Worm (Caenorhabditis elegans) whole organism, young adult: ENCODE measurements around the gene T01H3.3.

Experiments used
- D2030.7 ChIP-seq: fragments of 200-800 bp; sonication (Bioruptor generic); IDR thresholded peaks from 2 replicates; pipeline ENCODE4 v1.3.6; 2022; ENCODE audit warnings: missing genetic modification reagents, missing genetic modification characterization, missing compliant biosample characterization
- F33H1.4 ChIP-seq: fragments of 200-800 bp; sonication (Bioruptor generic); IDR thresholded peaks from 2 replicates; pipeline ENCODE4 v1.3.6; 2022; ENCODE audit warnings: missing genetic modification reagents, missing genetic modification characterization, missing compliant biosample characterization
- F55B11.4 ChIP-seq: sonication (generic microtip); optimal IDR thresholded peaks from 2 replicates; lab custom pipeline; 2016; ENCODE audit warnings: missing compliant biosample characterization, missing genetic modification characterization, borderline replicate concordance; ENCODE audit not compliant: insufficient read depth
- F57C9.4 ChIP-seq: sonication (generic microtip); optimal IDR thresholded peaks from 2 replicates; lab custom pipeline; 2017; ENCODE audit warnings: mild to moderate bottlenecking, missing genetic modification characterization, missing compliant biosample characterization
- T07F8.4 ChIP-seq: sonication (generic microtip); optimal IDR thresholded peaks from 2 replicates; lab custom pipeline; 2016; ENCODE audit warnings: mild to moderate bottlenecking, missing genetic modification characterization, moderate library complexity, missing compliant biosample characterization
- Y53F4B.3 ChIP-seq: fragments of 200-800 bp; sonication (Bioruptor generic); IDR thresholded peaks from 2 replicates; pipeline ENCODE4 v1.3.6; 2022; ENCODE audit warnings: missing genetic modification reagents, missing genetic modification characterization, missing compliant biosample characterization
- ZK185.1 ChIP-seq: sonication (generic microtip); optimal IDR thresholded peaks from 2 replicates; lab custom pipeline; 2016; ENCODE audit warnings: mild to moderate bottlenecking, missing genetic modification characterization, missing compliant biosample characterization; ENCODE audit not compliant: poor library complexity, severe bottlenecking
- ceh-40 ChIP-seq: fragments of 200-800 bp; sonication (Bioruptor generic); IDR thresholded peaks from 2 replicates; pipeline ENCODE4 v1.3.6; 2022; ENCODE audit warnings: missing genetic modification characterization, missing compliant biosample characterization
- ceh-58 ChIP-seq: fragments of 200-800 bp; sonication (Bioruptor generic); IDR thresholded peaks from 2 replicates; pipeline ENCODE4 v1.3.6; 2022; ENCODE audit warnings: missing genetic modification characterization, missing compliant biosample characterization
- die-1 ChIP-seq: sonication (generic microtip); optimal IDR thresholded peaks from 2 replicates; lab custom pipeline; 2016; ENCODE audit warnings: missing genotype, mild to moderate bottlenecking, missing genetic modification characterization, missing compliant biosample characterization
- egrh-3 ChIP-seq: fragments of 200-800 bp; sonication (Bioruptor generic); IDR thresholded peaks from 2 replicates; pipeline ENCODE4 v1.3.6; 2022; ENCODE audit warnings: missing genetic modification reagents, missing genetic modification characterization, missing compliant biosample characterization
- ekl-4 ChIP-seq: fragments of 200-800 bp; sonication (Bioruptor generic); IDR thresholded peaks from 2 replicates; pipeline ENCODE4 v1.3.6; 2022; ENCODE audit warnings: missing genetic modification reagents, missing genetic modification characterization, missing compliant biosample characterization
- gei-17 ChIP-seq: fragments of 200-800 bp; sonication (Bioruptor generic); optimal IDR thresholded peaks from 2 replicates; lab custom pipeline; 2018; ENCODE audit warnings: mild to moderate bottlenecking, missing genetic modification characterization, missing compliant biosample characterization
- him-1 ChIP-seq: sonication (generic microtip); optimal IDR thresholded peaks from 2 replicates; lab custom pipeline; 2016; ENCODE audit warnings: missing genotype, missing genetic modification reagents, missing genetic modification characterization, missing compliant biosample characterization
- hmg-1.2 ChIP-seq: fragments of 200-800 bp; sonication (Bioruptor generic); IDR thresholded peaks from 2 replicates; pipeline ENCODE4 v1.3.6; 2022; ENCODE audit warnings: missing genetic modification reagents, missing genetic modification characterization, missing compliant biosample characterization
- hmg-20 ChIP-seq: fragments of 200-800 bp; sonication (Bioruptor generic); IDR thresholded peaks from 2 replicates; pipeline ENCODE4 v1.3.6; 2022; ENCODE audit warnings: missing genetic modification reagents, missing genetic modification characterization, missing compliant biosample characterization
- hsf-1 ChIP-seq: fragments of 200-800 bp; sonication (Bioruptor generic); IDR thresholded peaks from 2 replicates; pipeline ENCODE4 v1.3.6; 2022; ENCODE audit warnings: missing genetic modification reagents, missing genetic modification characterization, missing compliant biosample characterization
- lag-1 ChIP-seq: fragments of 200-800 bp; sonication (Bioruptor generic); IDR thresholded peaks from 2 replicates; pipeline ENCODE4 v1.3.6; 2022; ENCODE audit warnings: missing genetic modification reagents, missing genetic modification characterization, missing compliant biosample characterization
- let-526 ChIP-seq: fragments of 200-800 bp; sonication (Bioruptor generic); IDR thresholded peaks from 2 replicates; pipeline ENCODE4 v1.3.6; 2022; ENCODE audit warnings: missing genetic modification reagents, missing genetic modification characterization, missing compliant biosample characterization
- let-607 ChIP-seq, 2 experiments: fragments of 200-800 bp in 1 of 2; sonication (Bioruptor generic) in 1 of 2; sonication (generic microtip) in 1 of 2; optimal IDR thresholded peaks; 2 replicates each; lab custom pipeline; 2016 to 2018; ENCODE audit warnings: mild to moderate bottlenecking in 2 of 2, missing compliant biosample characterization in 2 of 2, missing genetic modification characterization in 2 of 2, moderate library complexity in 2 of 2, missing genotype in 1 of 2
- lin-26 ChIP-seq: fragments of 200-800 bp; sonication (Bioruptor generic); IDR thresholded peaks from 2 replicates; pipeline ENCODE4 v1.3.6; 2022; ENCODE audit warnings: missing genetic modification reagents, missing genetic modification characterization, missing compliant biosample characterization
- lin-40 ChIP-seq: sonication (generic microtip); optimal IDR thresholded peaks from 2 replicates; lab custom pipeline; 2016; ENCODE audit warnings: missing genetic modification characterization, mild to moderate bottlenecking, missing compliant biosample characterization, missing genotype, missing genetic modification reagents
- lin-54 ChIP-seq: fragments of 200-800 bp; sonication (Bioruptor generic); optimal IDR thresholded peaks from 2 replicates; lab custom pipeline; 2018; ENCODE audit warnings: mild to moderate bottlenecking, missing genetic modification characterization, missing compliant biosample characterization
- lir-1 ChIP-seq: fragments of 200-800 bp; sonication (Bioruptor generic); conservative IDR thresholded peaks from 2 replicates; pipeline ENCODE4 v1.3.6; 2022; ENCODE audit warnings: missing genetic modification reagents, missing genetic modification characterization, missing compliant biosample characterization
- lsl-1 ChIP-seq: fragments of 200-800 bp; sonication (Bioruptor generic); optimal IDR thresholded peaks from 2 replicates; lab custom pipeline; 2018; ENCODE audit warnings: mild to moderate bottlenecking, missing genetic modification characterization, moderate library complexity, missing compliant biosample characterization
- mcd-1 ChIP-seq: fragments of 200-800 bp; sonication (Bioruptor generic); IDR thresholded peaks from 2 replicates; pipeline ENCODE4 v1.3.6; 2022; ENCODE audit warnings: missing genetic modification reagents, missing genetic modification characterization, missing compliant biosample characterization
- mes-4 ChIP-seq: sonication (generic microtip); optimal IDR thresholded peaks from 2 replicates; lab custom pipeline; 2016; ENCODE audit warnings: missing genotype, missing genetic modification characterization, missing compliant biosample characterization
- mxl-1 ChIP-seq: sonication (generic microtip); optimal IDR thresholded peaks from 2 replicates; lab custom pipeline; 2016; ENCODE audit warnings: missing genetic modification characterization, missing compliant biosample characterization
- nfyb-1 ChIP-seq: fragments of 200-800 bp; sonication (Bioruptor generic); IDR thresholded peaks from 2 replicates; pipeline ENCODE4 v1.3.6; 2022; ENCODE audit warnings: missing genetic modification reagents, missing genetic modification characterization, missing compliant biosample characterization
- pbrm-1 ChIP-seq: fragments of 200-800 bp; sonication (Bioruptor generic); IDR thresholded peaks from 2 replicates; pipeline ENCODE4 v1.3.6; 2022; ENCODE audit warnings: missing genetic modification reagents, missing genetic modification characterization, missing compliant biosample characterization
- pha-4 ChIP-seq: fragments of 150-350 bp; sonication (generic microtip); optimal IDR thresholded peaks from 2 replicates; lab custom pipeline; 2014; ENCODE audit warnings: missing biosample characterization, missing genetic modification reagents, missing genetic modification characterization
- sdz-38 ChIP-seq: sonication (generic microtip); optimal IDR thresholded peaks from 2 replicates; lab custom pipeline; 2016; ENCODE audit warnings: missing genotype, missing genetic modification characterization, missing compliant biosample characterization
- sea-2 ChIP-seq: fragments of 200-800 bp; sonication (Bioruptor generic); IDR thresholded peaks from 2 replicates; pipeline ENCODE4 v1.3.6; 2022; ENCODE audit warnings: missing genetic modification characterization, missing compliant biosample characterization
- snpc-1.3 ChIP-seq: sonication (generic microtip); optimal IDR thresholded peaks from 2 replicates; lab custom pipeline; 2017; ENCODE audit warnings: missing genetic modification characterization, mild to moderate bottlenecking, missing compliant biosample characterization, antibody characterized with exemption, moderate library complexity, missing genotype, missing genetic modification reagents; ENCODE audit not compliant: insufficient read depth
- tlf-1 ChIP-seq: fragments of 200-800 bp; sonication (Bioruptor generic); optimal IDR thresholded peaks from 2 replicates; lab custom pipeline; 2018; ENCODE audit warnings: mild to moderate bottlenecking, missing genetic modification characterization, missing compliant biosample characterization
- unc-130 ChIP-seq: sonication (generic microtip); optimal IDR thresholded peaks from 2 replicates; lab custom pipeline; 2016; ENCODE audit warnings: missing genetic modification reagents, missing genetic modification characterization, missing compliant biosample characterization

T01H3.3 gene

DNA sequence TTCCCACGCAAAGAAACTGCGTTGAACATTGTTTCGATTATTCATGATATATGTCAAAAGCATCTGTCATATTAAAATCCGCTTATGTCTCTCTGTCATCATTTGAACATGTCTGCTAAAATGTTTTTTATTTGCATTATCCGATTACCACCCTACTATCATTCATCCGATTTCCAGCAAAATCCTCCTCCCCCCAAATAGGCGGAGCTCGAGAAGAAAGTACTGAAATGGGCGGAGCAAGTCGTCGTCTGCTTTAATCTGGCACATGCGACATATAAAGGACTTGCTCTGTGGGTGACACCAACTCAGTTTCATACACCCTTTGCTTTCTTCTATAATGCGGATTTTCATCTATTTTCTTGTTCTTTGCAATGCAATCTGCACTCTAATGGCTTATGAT, 41.6 kb downstream of the T01H3.3 start, which contains the start of gene T09A5.14:
Gene T09A5.14, plus strand, starts transcription at position 301 of the 400 bp plus-strand sequence.
- TF ChIP-seq hmg-1.2 (GFP tag; lab: Robert Waterston, UW) = no peak
- TF ChIP-seq hmg-20 = no peak
- no peak for TF ChIP-seq let-526
- TF ChIP-seq lsl-1 (GFP tag; lab: Kevin White, UChicago) = no peak
- no peak for TF ChIP-seq lin-40
- no peak for TF ChIP-seq him-1 (tag; lab: Kevin White, UChicago)
- TF ChIP-seq hsf-1 (GFP tag; lab: Robert Waterston, UW) = no peak
- no peak for TF ChIP-seq nfyb-1 (GFP tag; lab: Robert Waterston, UW)
- no peak for TF ChIP-seq sdz-38 (tag; lab: Kevin White, UChicago)
- TF ChIP-seq die-1 (tag; lab: Kevin White, UChicago) = no peak
- no peak for TF ChIP-seq tlf-1 (GFP tag; lab: Kevin White, UChicago)
- TF ChIP-seq pha-4 (tag; lab: Kevin White, UChicago) = no peak
- no peak for TF ChIP-seq mcd-1
- TF ChIP-seq lag-1 = no peak
- no peak for TF ChIP-seq ceh-58 (GFP tag; lab: Robert Waterston, UW)
- TF ChIP-seq T07F8.4 (tag; lab: Kevin White, UChicago) = no peak
- TF ChIP-seq lir-1 (GFP tag; lab: Robert Waterston, UW) = no peak

DNA sequence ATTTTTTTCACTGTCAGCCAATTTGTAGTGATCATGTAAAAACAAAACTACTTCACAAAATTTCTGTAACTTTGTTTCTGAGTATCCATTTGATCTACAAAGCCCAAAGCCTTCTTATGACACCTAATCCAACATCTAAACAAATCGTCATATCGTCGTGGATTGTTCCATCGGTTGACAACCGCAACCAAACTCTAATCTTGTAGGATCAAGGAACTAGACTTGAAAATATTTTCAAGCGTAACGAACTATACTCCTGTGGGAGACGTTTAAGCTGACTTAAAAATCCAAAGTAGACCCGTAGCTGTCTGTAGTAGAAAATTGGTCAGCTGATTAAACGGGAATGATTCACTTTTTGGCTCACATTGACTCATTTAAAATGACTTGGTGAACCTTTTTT, 44.1 kb downstream of the T01H3.3 start:
- TF ChIP-seq F55B11.4 (tag; lab: Kevin White, UChicago) = no peak
- no peak for TF ChIP-seq F57C9.4
- TF ChIP-seq F33H1.4 (GFP tag; lab: Robert Waterston, UW) = no peak
- TF ChIP-seq D2030.7 (GFP tag; lab: Robert Waterston, UW) = no peak
- no peak for TF ChIP-seq hsf-1 (GFP tag; lab: Robert Waterston, UW)
- no peak for TF ChIP-seq egrh-3 (GFP tag; lab: Robert Waterston, UW)
- no peak for TF ChIP-seq snpc-1.3 (tag; lab: Kevin White, UChicago)
- TF ChIP-seq gei-17 (GFP tag; lab: Kevin White, UChicago) = no peak
- no peak for TF ChIP-seq let-607 (tag; optimal IDR thresholded peaks at IDR 0.05; lab: Kevin White, UChicago)
- TF ChIP-seq sea-2 (GFP tag; lab: Robert Waterston, UW) = no peak
- TF ChIP-seq lag-1 = no peak
- TF ChIP-seq lin-26 (GFP tag; lab: Robert Waterston, UW) = no peak
- no peak for TF ChIP-seq pha-4 (tag; lab: Kevin White, UChicago)
- no peak for TF ChIP-seq lin-54
- TF ChIP-seq mes-4 = no peak
- TF ChIP-seq pbrm-1 (GFP tag; lab: Robert Waterston, UW) = no peak
- TF ChIP-seq unc-130 = no peak
- TF ChIP-seq ZK185.1 (tag; lab: Kevin White, UChicago) = no peak
- TF ChIP-seq ceh-40 (GFP tag; lab: Robert Waterston, UW) = no peak
- TF ChIP-seq ekl-4 (GFP tag; lab: Robert Waterston, UW) = no peak

- TF ChIP-seq mxl-1 (tag; lab: Kevin White, UChicago) = no peak
- no peak for TF ChIP-seq Y53F4B.3 (GFP tag; lab: Robert Waterston, UW)
- TF ChIP-seq hmg-1.2 (GFP tag; lab: Robert Waterston, UW) = no peak
Measured at ce11 chrII:7827883-7828282, 45.8 kb downstream of the T01H3.3 start.
